Worm (Caenorhabditis elegans): ENCODE measurements around the gene tbx-2.

ce11 chrIII:5143520-5143919 is 7.4 kb upstream of the tbx-2 start:
- TF ChIP-seq ztf-23 (GFP tag; IDR thresholded peaks at IDR 0.05): no peak
- no peak for TF ChIP-seq cog-1 (tag; optimal IDR thresholded peaks at IDR 0.05)
- TF ChIP-seq ztf-29 (GFP tag; IDR thresholded peaks at IDR 0.05): no peak
- no peak for TF ChIP-seq ref-1 (GFP tag; conservative IDR thresholded peaks at IDR 0.05)
- no peak for TF ChIP-seq flt-1 (GFP tag; IDR thresholded peaks at IDR 0.05)
- no peak for TF ChIP-seq tab-1 (GFP tag; IDR thresholded peaks at IDR 0.05)

All from whole organism, midembryonic.